Fruit fly (Drosophila melanogaster) whole organism, embryonic: ENCODE results near the gene Dhdds.

Experiments
- Atf-2 ChIP-seq: fragments of 200-800 bp; sonication (Bioruptor generic); optimal IDR thresholded peaks from 2 replicates; lab custom pipeline; 2016; ENCODE audit warnings: missing biosample characterization, missing genetic modification characterization
- Bdp1 ChIP-seq: fragments of 200-800 bp; sonication (Bioruptor generic); optimal IDR thresholded peaks from 3 replicates; lab custom pipeline; 2016; ENCODE audit warnings: missing biosample characterization, missing genetic modification characterization
- Blimp-1 ChIP-seq: fragments of 200-800 bp; sonication (Bioruptor generic); optimal IDR thresholded peaks from 3 replicates; lab custom pipeline; 2018; ENCODE audit warnings: missing biosample characterization, missing genetic modification characterization, mild to moderate bottlenecking, moderate library complexity, missing genetic modification reagents
- CG10147 ChIP-seq: fragments of 200-800 bp; sonication (Bioruptor generic); optimal IDR thresholded peaks from 2 replicates; lab custom pipeline; 2019; ENCODE audit warnings: missing biosample characterization, mild to moderate bottlenecking, missing genetic modification characterization, moderate library complexity
- CG10543 ChIP-seq: fragments of 200-800 bp; sonication (Bioruptor generic); optimal IDR thresholded peaks from 3 replicates; lab custom pipeline; 2017; ENCODE audit warnings: missing biosample characterization, mild to moderate bottlenecking, missing genetic modification characterization, moderate library complexity
- CG11247 ChIP-seq: fragments of 200-800 bp; sonication (Bioruptor generic); IDR thresholded peaks from 2 replicates; pipeline ENCODE4 v1.3.6; 2022; ENCODE audit warnings: missing biosample characterization, missing genetic modification characterization
- CG11504 ChIP-seq: fragments of 200-800 bp; sonication (Bioruptor generic); optimal IDR thresholded peaks from 3 replicates; lab custom pipeline; 2019; ENCODE audit warnings: missing biosample characterization, mild to moderate bottlenecking, missing genetic modification characterization, moderate library complexity
- CG12155 ChIP-seq: fragments of 200-800 bp; sonication (Bioruptor generic); optimal IDR thresholded peaks from 3 replicates; lab custom pipeline; 2016; ENCODE audit warnings: missing biosample characterization, missing genetic modification characterization
- CG12659 ChIP-seq: fragments of 200-800 bp; sonication (Bioruptor generic); optimal IDR thresholded peaks from 3 replicates; lab custom pipeline; 2017; ENCODE audit warnings: mild to moderate bottlenecking, missing biosample characterization, missing genetic modification reagents, missing genetic modification characterization
- CG13123 ChIP-seq: fragments of 200-800 bp; sonication (Bioruptor generic); optimal IDR thresholded peaks from 2 replicates; lab custom pipeline; 2016; ENCODE audit warnings: missing biosample characterization, missing genetic modification characterization
- CG15601 ChIP-seq: fragments of 200-800 bp; sonication (Bioruptor generic); optimal IDR thresholded peaks from 3 replicates; lab custom pipeline; 2019; ENCODE audit warnings: missing biosample characterization, mild to moderate bottlenecking, missing genetic modification characterization, moderate library complexity
- CG16779 ChIP-seq: fragments of 200-800 bp; sonication (Bioruptor generic); IDR thresholded peaks from 2 replicates; pipeline ENCODE4 v1.3.6; 2022; ENCODE audit warnings: missing biosample characterization, missing genetic modification characterization
- CG16813 ChIP-seq: fragments of 200-800 bp; sonication (Bioruptor generic); IDR thresholded peaks from 3 replicates; pipeline ENCODE4 v1.3.6; 2022; ENCODE audit warnings: missing biosample characterization, missing genetic modification characterization; ENCODE audit not compliant: partially characterized antibody
- CG17912 ChIP-seq: fragments of 200-800 bp; sonication (Bioruptor generic); optimal IDR thresholded peaks from 2 replicates; lab custom pipeline; 2018; ENCODE audit warnings: missing biosample characterization, mild to moderate bottlenecking, missing genetic modification characterization
- CG2678 ChIP-seq: fragments of 200-800 bp; sonication (Bioruptor generic); optimal IDR thresholded peaks from 3 replicates; lab custom pipeline; 2019; ENCODE audit warnings: missing biosample characterization, mild to moderate bottlenecking, missing genetic modification characterization, moderate library complexity
- CG30403 ChIP-seq: fragments of 200-800 bp; sonication (Bioruptor generic); optimal IDR thresholded peaks from 3 replicates; lab custom pipeline; 2016; ENCODE audit warnings: missing biosample characterization, missing genetic modification characterization
- CG32767 ChIP-seq: fragments of 200-800 bp; sonication (Bioruptor generic); IDR thresholded peaks from 2 replicates; pipeline ENCODE4 v1.3.6; 2022; ENCODE audit warnings: missing biosample characterization, missing genetic modification characterization
- CG34376 ChIP-seq: fragments of 200-800 bp; sonication (Bioruptor generic); optimal IDR thresholded peaks from 2 replicates; lab custom pipeline; 2018; ENCODE audit warnings: missing biosample characterization, mild to moderate bottlenecking, missing genetic modification characterization
- CG6813 ChIP-seq: fragments of 200-800 bp; sonication (Bioruptor generic); optimal IDR thresholded peaks from 2 replicates; lab custom pipeline; 2017; ENCODE audit warnings: missing biosample characterization, missing genetic modification characterization, mild to moderate bottlenecking, moderate library complexity, missing genetic modification reagents
- CG7372 ChIP-seq: fragments of 200-800 bp; sonication (Bioruptor generic); IDR thresholded peaks from 2 replicates; pipeline ENCODE4 v1.3.6; 2022; ENCODE audit warnings: missing biosample characterization, missing genetic modification characterization
- CG7556 ChIP-seq: fragments of 200-800 bp; sonication (Bioruptor generic); optimal IDR thresholded peaks from 2 replicates; lab custom pipeline; 2017; ENCODE audit warnings: missing biosample characterization, mild to moderate bottlenecking, missing genetic modification characterization
- Dp ChIP-seq: fragments of 200-800 bp; sonication (Bioruptor generic); optimal IDR thresholded peaks from 2 replicates; lab custom pipeline; 2018; ENCODE audit warnings: missing biosample characterization, mild to moderate bottlenecking, missing genetic modification characterization, moderate library complexity
- ERR ChIP-seq: fragments of 200-800 bp; sonication (Bioruptor generic); optimal IDR thresholded peaks from 2 replicates; lab custom pipeline; 2016; ENCODE audit warnings: missing biosample characterization, missing genetic modification characterization
- Eip74EF ChIP-seq, 2 experiments: fragments of 200-800 bp in 1 of 2; fragments of >200 bp in 1 of 2; sonication (Bioruptor generic) in 1 of 2; optimal IDR thresholded peaks; 2 replicates each; lab custom pipeline; 2017 to 2019; ENCODE audit warnings: missing biosample characterization in 2 of 2, missing genetic modification characterization in 2 of 2, mild to moderate bottlenecking in 1 of 2, moderate library complexity in 1 of 2
- Fer1 ChIP-seq: fragments of 200-800 bp; sonication (Bioruptor generic); optimal IDR thresholded peaks from 2 replicates; lab custom pipeline; 2017; ENCODE audit warnings: missing biosample characterization, mild to moderate bottlenecking, missing genetic modification characterization
- Gsc ChIP-seq: fragments of 200-800 bp; sonication (Bioruptor generic); IDR thresholded peaks from 2 replicates; pipeline ENCODE4 v1.3.6; 2022; ENCODE audit warnings: missing biosample characterization, missing genetic modification characterization
- HLH3B ChIP-seq: fragments of 200-800 bp; sonication (Bioruptor generic); IDR thresholded peaks from 2 replicates; pipeline ENCODE4 v1.3.6; 2022; ENCODE audit warnings: missing biosample characterization, missing genetic modification characterization
- HLHmδ ChIP-seq: fragments of 200-800 bp; sonication (Bioruptor generic); optimal IDR thresholded peaks from 2 replicates; lab custom pipeline; 2018; ENCODE audit warnings: missing biosample characterization, mild to moderate bottlenecking, missing genetic modification characterization, moderate library complexity
- Max ChIP-seq: fragments of 200-800 bp; sonication (Bioruptor generic); optimal IDR thresholded peaks from 2 replicates; lab custom pipeline; 2016; ENCODE audit warnings: missing biosample characterization, mild to moderate bottlenecking, missing genetic modification characterization
- Med ChIP-seq: fragments of 200-800 bp; sonication (Bioruptor generic); peaks from one replicate; lab custom pipeline; 2016; ENCODE audit warnings: missing biosample characterization, missing genetic modification characterization, mild to moderate bottlenecking, inconsistent platforms, moderate library complexity
- Nf-YB ChIP-seq: fragments of 200-800 bp; sonication (Bioruptor generic); optimal IDR thresholded peaks from 3 replicates; lab custom pipeline; 2019; ENCODE audit warnings: missing biosample characterization, mild to moderate bottlenecking, missing genetic modification characterization, moderate library complexity
- Oaz ChIP-seq: fragments of 200-800 bp; sonication (Bioruptor generic); IDR thresholded peaks from 2 replicates; pipeline ENCODE4 v1.3.6; 2022; ENCODE audit warnings: missing biosample characterization, missing genetic modification characterization
- Scr ChIP-seq: fragments of 200-800 bp; sonication (Bioruptor generic); IDR thresholded peaks from 2 replicates; pipeline ENCODE4 v1.3.6; 2022; ENCODE audit warnings: missing biosample characterization, missing genetic modification characterization; ENCODE audit not compliant: partially characterized antibody
- Sin3A ChIP-seq: fragments of >200 bp; optimal IDR thresholded peaks from 2 replicates; lab custom pipeline; 2018
- Sry-β ChIP-seq: fragments of 200-800 bp; sonication (Bioruptor generic); optimal IDR thresholded peaks from 2 replicates; lab custom pipeline; 2018; ENCODE audit warnings: missing biosample characterization, mild to moderate bottlenecking, missing genetic modification characterization, moderate library complexity
- Sry-δ ChIP-seq: fragments of 200-800 bp; sonication (Bioruptor generic); optimal IDR thresholded peaks from 2 replicates; lab custom pipeline; 2016; ENCODE audit warnings: missing biosample characterization, missing genetic modification characterization
- Xrp1 ChIP-seq: fragments of 200-800 bp; sonication (Bioruptor generic); IDR thresholded peaks from 2 replicates; pipeline ENCODE4 v1.3.6; 2022; ENCODE audit warnings: missing biosample characterization, missing genetic modification characterization
- bowl ChIP-seq: fragments of 200-800 bp; sonication (Bioruptor generic); IDR thresholded peaks from 2 replicates; pipeline ENCODE4 v1.3.6; 2022; ENCODE audit warnings: missing biosample characterization, missing genetic modification characterization
- caup ChIP-seq: fragments of 200-800 bp; sonication (Bioruptor generic); optimal IDR thresholded peaks from 3 replicates; lab custom pipeline; 2017; ENCODE audit warnings: missing biosample characterization, mild to moderate bottlenecking, missing genetic modification characterization, moderate library complexity; ENCODE audit not compliant: severe bottlenecking
- dpn ChIP-seq, 2 experiments: fragments of 200-800 bp; sonication (Bioruptor generic); optimal IDR thresholded peaks; 3 replicates each; lab custom pipeline; 2016; ENCODE audit warnings: missing biosample characterization in 2 of 2, missing genetic modification characterization in 2 of 2
- lmd ChIP-seq: fragments of 200-800 bp; sonication (Bioruptor generic); IDR thresholded peaks from 2 replicates; pipeline ENCODE4 v1.3.6; 2022; ENCODE audit warnings: missing biosample characterization, missing genetic modification characterization
- nerfin-1 ChIP-seq: fragments of 200-800 bp; sonication (Bioruptor generic); optimal IDR thresholded peaks from 3 replicates; lab custom pipeline; 2019; ENCODE audit warnings: missing biosample characterization, mild to moderate bottlenecking, missing genetic modification characterization, moderate library complexity
- pan ChIP-seq, 4 experiments: fragments of >200 bp in 3 of 4; fragments of 200-800 bp in 1 of 4; sonication (Bioruptor generic) in 1 of 4; optimal IDR thresholded peaks in 3 of 4; IDR thresholded peaks in 1 of 4; 2 replicates each; pipeline versions ENCODE4 v1.3.6 to Lab custom; 2017 to 2022; ENCODE audit warnings: missing biosample characterization in 2 of 4, missing genetic modification characterization in 2 of 4, mixed read lengths in 1 of 4
- pho ChIP-seq: fragments of 200-800 bp; sonication (Bioruptor generic); optimal IDR thresholded peaks from 2 replicates; lab custom pipeline; 2016; ENCODE audit warnings: missing biosample characterization, missing genetic modification characterization
- pzg ChIP-seq: fragments of 200-800 bp; sonication (Bioruptor generic); optimal IDR thresholded peaks from 3 replicates; lab custom pipeline; 2018; ENCODE audit warnings: missing biosample characterization, mild to moderate bottlenecking, missing genetic modification characterization, moderate library complexity
- row ChIP-seq: fragments of 200-800 bp; sonication (Bioruptor generic); IDR thresholded peaks from 3 replicates; pipeline ENCODE4 v1.3.6; 2022; ENCODE audit warnings: missing biosample characterization, missing genetic modification characterization
- sim ChIP-seq: fragments of 200-800 bp; sonication (Bioruptor generic); IDR thresholded peaks from 2 replicates; pipeline ENCODE4 v1.3.6; 2022; ENCODE audit warnings: missing biosample characterization, missing genetic modification characterization
- z ChIP-seq: fragments of 200-800 bp; sonication (Bioruptor generic); IDR thresholded peaks from 3 replicates; pipeline ENCODE4 v1.3.6; 2022; ENCODE audit warnings: missing biosample characterization, missing genetic modification characterization

Gene Dhdds

DNA sequence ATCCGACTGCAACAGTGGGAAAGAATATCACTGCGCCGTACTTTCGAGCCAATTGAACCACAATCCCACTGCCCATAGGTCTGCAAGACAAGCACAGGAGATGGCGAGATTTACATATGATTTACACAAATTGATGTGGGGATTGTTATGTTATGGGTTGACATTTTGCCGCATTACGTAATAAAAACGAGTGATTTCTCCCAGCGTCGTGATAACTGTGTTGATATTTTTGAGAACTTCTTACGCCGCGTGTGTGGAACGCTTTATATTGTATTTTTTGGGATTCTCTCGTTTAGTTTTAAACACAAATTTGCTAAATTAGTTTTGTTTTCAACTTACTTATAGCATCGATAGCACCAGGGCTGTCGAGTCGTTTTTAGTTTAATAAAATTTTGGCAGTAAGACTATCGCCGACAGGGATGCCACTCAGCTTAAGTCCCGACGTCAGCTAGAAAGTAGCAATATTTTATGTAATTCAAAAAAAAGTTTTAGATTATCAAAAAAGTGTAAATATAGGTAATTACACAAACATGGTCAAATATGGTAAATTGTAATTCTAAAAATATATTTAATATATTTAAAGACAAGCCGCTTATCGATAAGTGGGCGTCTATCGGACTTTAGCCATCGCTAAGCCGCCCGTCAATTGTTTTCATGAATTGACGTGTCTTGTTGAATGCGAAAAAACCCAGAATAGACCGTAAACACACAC is 39.6 kb downstream of the Dhdds start, which contains the start of the genes CG45089, ND-MNLL and p115 (continued):
- TF ChIP-seq CG16813 (GFP tag; lab: Robert Waterston, UW) (peak; percentile 58), dpn (GFP tag; optimal IDR thresholded peaks at IDR 0.05; lab: Kevin White, UChicago) (peak; percentile 11 to 68), Bdp1 (GFP tag; lab: Kevin White, UChicago) (no peak), CG12659 (GFP tag; lab: Kevin White, UChicago) (peak; percentile 68), Sry-β (GFP tag; lab: Kevin White, UChicago) (peak; percentile 89), CG17912 (no peak), row (GFP tag; lab: Robert Waterston, UW) (peak; percentile 86), CG2678 (peak; percentile 69), Blimp-1 (peak; percentile 45), CG11504 (tag; lab: Kevin White, UChicago) (peak; percentile 65), sim (GFP tag; lab: Robert Waterston, UW) (no peak), CG10543 (GFP tag; lab: Kevin White, UChicago) (peak; percentile 50), ERR (GFP tag; lab: Kevin White, UChicago) (no peak), CG16779 (no peak), CG6813 (no peak), lmd (GFP tag; lab: Robert Waterston, UW) (peak; percentile 62), Gsc (no peak), pzg (GFP tag; lab: Kevin White, UChicago) (peak; percentile 59), CG10147 (GFP tag; lab: Kevin White, UChicago) (peak; percentile 56), CG7556 (GFP tag; lab: Kevin White, UChicago) (peak; percentile 26), pho (GFP tag; lab: Kevin White, UChicago) (peak; percentile 14), Atf-2 (no peak), Max (GFP tag; lab: Kevin White, UChicago) (peak; percentile 57), Xrp1 (GFP tag; lab: Robert Waterston, UW) (peak; percentile 57; the same call in 1 of the 2 replicates), bowl (no peak), Med (peak; percentile 86), HLHmδ (GFP tag; lab: Kevin White, UChicago) (no peak), CG7372 (GFP tag; lab: Robert Waterston, UW) (peak; percentile 60), Dp (GFP tag; lab: Kevin White, UChicago) (peak; percentile 35), CG15601 (peak; percentile 63), Sry-δ (GFP tag; lab: Kevin White, UChicago) (peak; percentile 78), CG11247 (GFP tag; lab: Robert Waterston, UW) (peak; percentile 32; the same call in 1 of the 2 replicates), HLH3B (GFP tag; lab: Robert Waterston, UW) (peak; percentile 30; the same call in 1 of the 2 replicates), CG34376 (GFP tag; lab: Kevin White, UChicago) (no peak), Fer1 (GFP tag; lab: Kevin White, UChicago) (peak; percentile 63), CG30403 (GFP tag; lab: Kevin White, UChicago) (peak; percentile 75), CG13123 (GFP tag; lab: Kevin White, UChicago) (no peak), CG12155 (GFP tag; lab: Kevin White, UChicago) (peak; percentile 66), Oaz (GFP tag; lab: Robert Waterston, UW) (peak; percentile 26; the same call in 1 of the 2 replicates), Eip74EF (GFP tag; optimal IDR thresholded peaks at IDR 0.05; lab: Kevin White, UChicago) (peak in 1 of 2 experiments; percentile 23), Nf-YB (GFP tag; lab: Kevin White, UChicago) (peak; percentile 19), Sin3A (peak; percentile 56), nerfin-1 (tag; lab: Kevin White, UChicago) (peak; percentile 41), CG32767 (no peak), Scr (peak; percentile 72), pan (optimal IDR thresholded peaks at IDR 0.05; lab: Kevin White, UChicago) (no peak), pan (GFP tag; optimal IDR thresholded peaks at IDR 0.05 in 1 of 2, IDR thresholded peaks at IDR 0.05 in 1 of 2) (peak in 1 of 2 experiments; percentile 20), z (GFP tag; lab: Robert Waterston, UW) (no peak), caup (GFP tag; lab: Kevin White, UChicago) (peak; percentile 46)
